Fruit fly (Drosophila melanogaster): ENCODE measurements around the gene eIF4E1.

Gene eIF4E1

dm6 chr3L:9367431-9367867, 34.8 kb downstream of the eIF4E1 start (continued):
- no peak for TF ChIP-seq gce (GFP tag; IDR thresholded peaks at IDR 0.05)
- TF ChIP-seq CG13624 (GFP tag; optimal IDR thresholded peaks at IDR 0.05): peak; percentile 44
- TF ChIP-seq kah (GFP tag; optimal IDR thresholded peaks at IDR 0.05): peak; percentile 5
- TF ChIP-seq nom (GFP tag; optimal IDR thresholded peaks at IDR 0.05): peak; percentile 90
- TF ChIP-seq CG17385 (GFP tag; optimal IDR thresholded peaks at IDR 0.05): peak; percentile 87

- TF ChIP-seq CG31224 (GFP tag; IDR thresholded peaks at IDR 0.05) (no peak), Abd-B (GFP tag; optimal IDR thresholded peaks at IDR 0.05) (no peak), hbn (GFP tag; IDR thresholded peaks at IDR 0.05; ENCODE audit: partially characterized antibody) (peak; percentile 83), prd (optimal IDR thresholded peaks at IDR 0.05) (no peak), prd (GFP tag; IDR thresholded peaks at IDR 0.05) (0 out of 3 replicates have a peak, but pooled peaks have one; percentile 44), Dad (GFP tag; optimal IDR thresholded peaks at IDR 0.05) (no peak), esg (GFP tag; conservative IDR thresholded peaks at IDR 0.05) (0 out of 2 replicates have a peak, but pooled peaks have one; percentile 12), cato (GFP tag; optimal IDR thresholded peaks at IDR 0.05; ENCODE audit: borderline replicate concordance) (peak; percentile 36), CG7357 (GFP tag; IDR thresholded peaks at IDR 0.05) (no peak), ind (GFP tag; optimal IDR thresholded peaks at IDR 0.05) (peak; percentile 36), CkIIα-i1 (GFP tag; IDR thresholded peaks at IDR 0.05) (no peak), Nf-YA (GFP tag; IDR thresholded peaks at IDR 0.05) (no peak), gsb (GFP tag; IDR thresholded peaks at IDR 0.05) (no peak), Tbp (GFP tag; optimal IDR thresholded peaks at IDR 0.05) (no peak), Lim3 (GFP tag; IDR thresholded peaks at IDR 0.05) (no peak), inv (GFP tag; IDR thresholded peaks at IDR 0.05; ENCODE audit: partially characterized antibody) (peak; percentile 89), Ada2b (GFP tag; IDR thresholded peaks at IDR 0.05) (no peak), CG2712 (tag; optimal IDR thresholded peaks at IDR 0.05) (peak; percentile 74), amos (GFP tag; IDR thresholded peaks at IDR 0.05; ENCODE audit: partially characterized antibody) (peak; percentile 87), bsh (GFP tag; optimal IDR thresholded peaks at IDR 0.05) (peak in 1 of 2 experiments; percentile 23), nerfin-2 (GFP tag; IDR thresholded peaks at IDR 0.05; ENCODE audit: partially characterized antibody) (peak; percentile 87), maf-S (GFP tag; optimal IDR thresholded peaks at IDR 0.05) (no peak), CG6813 (GFP tag; optimal IDR thresholded peaks at IDR 0.05) (no peak), CG11093 (GFP tag; IDR thresholded peaks at IDR 0.05) (no peak), ara (GFP tag; IDR thresholded peaks at IDR 0.05) (no peak), CG14441 (GFP tag; IDR thresholded peaks at IDR 0.05) (0 out of 2 replicates have a peak, but pooled peaks have one; percentile 13), Deaf1 (tag; optimal IDR thresholded peaks at IDR 0.05) (no peak), tin (GFP tag; optimal IDR thresholded peaks at IDR 0.05) (peak; percentile 55), CG1792 (GFP tag; optimal IDR thresholded peaks at IDR 0.05) (no peak), nau (GFP tag; optimal IDR thresholded peaks at IDR 0.05) (no peak), sd (tag; optimal IDR thresholded peaks at IDR 0.05) (no peak), sc (optimal IDR thresholded peaks at IDR 0.05) (no peak), sc (GFP tag; optimal IDR thresholded peaks at IDR 0.05) (peak; percentile 47), CG12769 (tag; optimal IDR thresholded peaks at IDR 0.05) (no peak), E2f2 (GFP tag; IDR thresholded peaks at IDR 0.05) (peak; percentile 69; the same call in 1 of the 2 replicates), CG13296 (GFP tag; optimal IDR thresholded peaks at IDR 0.05) (peak; percentile 17), CG12219 (GFP tag; optimal IDR thresholded peaks at IDR 0.05) (no peak), CG4617 (GFP tag; optimal IDR thresholded peaks at IDR 0.05; ENCODE audit: borderline replicate concordance) (no peak), btn (GFP tag; optimal IDR thresholded peaks at IDR 0.05) (no peak), Chrac-16 (GFP tag; optimal IDR thresholded peaks at IDR 0.05) (no peak), ATbp (GFP tag; optimal IDR thresholded peaks at IDR 0.05) (no peak), CG7928 (GFP tag; optimal IDR thresholded peaks at IDR 0.05) (peak; percentile 12), crol (GFP tag; IDR thresholded peaks at IDR 0.05) (no peak), CG1603 (tag; optimal IDR thresholded peaks at IDR 0.05) (peak; percentile 20)
These were observed 35.3 kb downstream of the eIF4E1 start, which contains the start of the genes Klp67A and CG4452 for dm6 chr3L:9366850-9367430. Klp67A (minus strand) TSS chr3L:9367046. CG4452 (plus strand) TSS chr3L:9367377.
